Fruit fly (Drosophila melanogaster) whole organism, embryonic: ENCODE measurements around the gene CG6937.

Experiments used
- Atf6 ChIP-seq: fragments of 200-800 bp; sonication (Bioruptor generic); IDR thresholded peaks from 2 replicates; pipeline ENCODE4 v1.3.6; 2022; ENCODE audit warnings: missing biosample characterization, missing genetic modification characterization
- BtbVII ChIP-seq: fragments of 200-800 bp; sonication (Bioruptor generic); optimal IDR thresholded peaks from 3 replicates; lab custom pipeline; 2017; ENCODE audit warnings: missing biosample characterization, mild to moderate bottlenecking, missing genetic modification characterization
- Bteb2 ChIP-seq: fragments of 200-800 bp; sonication (Bioruptor generic); optimal IDR thresholded peaks from 2 replicates; lab custom pipeline; 2016; ENCODE audit warnings: missing biosample characterization, missing genetic modification characterization
- CG10654 ChIP-seq: fragments of 200-800 bp; sonication (Bioruptor generic); optimal IDR thresholded peaks from 2 replicates; lab custom pipeline; 2016; ENCODE audit warnings: missing biosample characterization, missing genetic modification characterization
- CG1233 ChIP-seq: fragments of 200-800 bp; sonication (Bioruptor generic); optimal IDR thresholded peaks from 4 replicates; lab custom pipeline; 2018; ENCODE audit warnings: missing biosample characterization, mild to moderate bottlenecking, missing genetic modification characterization
- CG12769 ChIP-seq: fragments of 200-800 bp; sonication (Bioruptor generic); optimal IDR thresholded peaks from 2 replicates; lab custom pipeline; 2019; ENCODE audit warnings: missing biosample characterization, mild to moderate bottlenecking, missing genetic modification characterization, moderate library complexity
- CG13296 ChIP-seq: fragments of 200-800 bp; sonication (Bioruptor generic); optimal IDR thresholded peaks from 3 replicates; lab custom pipeline; 2018; ENCODE audit warnings: missing biosample characterization, mild to moderate bottlenecking, missing genetic modification characterization
- CG13424 ChIP-seq: fragments of 200-800 bp; sonication (Bioruptor generic); optimal IDR thresholded peaks from 2 replicates; lab custom pipeline; 2019; ENCODE audit warnings: missing biosample characterization, mild to moderate bottlenecking, missing genetic modification characterization, moderate library complexity
- CG14014 ChIP-seq: fragments of 200-800 bp; sonication (Bioruptor generic); IDR thresholded peaks from 2 replicates; pipeline ENCODE4 v1.3.6; 2022; ENCODE audit warnings: missing biosample characterization, missing genetic modification characterization
- CG14710 ChIP-seq: fragments of 200-800 bp; sonication (Bioruptor generic); optimal IDR thresholded peaks from 3 replicates; lab custom pipeline; 2019; ENCODE audit warnings: missing biosample characterization, mild to moderate bottlenecking, missing genetic modification characterization, moderate library complexity
- CG15696 ChIP-seq: fragments of 200-800 bp; sonication (Bioruptor generic); optimal IDR thresholded peaks from 2 replicates; lab custom pipeline; 2019; ENCODE audit warnings: missing biosample characterization, mild to moderate bottlenecking, missing genetic modification characterization, moderate library complexity
- CG16779 ChIP-seq: fragments of 200-800 bp; sonication (Bioruptor generic); IDR thresholded peaks from 2 replicates; pipeline ENCODE4 v1.3.6; 2022; ENCODE audit warnings: missing biosample characterization, missing genetic modification characterization
- CG1832 ChIP-seq: fragments of 200-800 bp; sonication (Bioruptor generic); optimal IDR thresholded peaks from 2 replicates; lab custom pipeline; 2017; ENCODE audit warnings: missing biosample characterization, mild to moderate bottlenecking, missing genetic modification characterization, inconsistent platforms
- CG18476 ChIP-seq: fragments of 200-800 bp; sonication (Bioruptor generic); optimal IDR thresholded peaks from 2 replicates; lab custom pipeline; 2016; ENCODE audit warnings: missing biosample characterization, mild to moderate bottlenecking, missing genetic modification characterization
- CG18619 ChIP-seq: fragments of 200-800 bp; sonication (Bioruptor generic); optimal IDR thresholded peaks from 3 replicates; lab custom pipeline; 2017; ENCODE audit warnings: missing biosample characterization, mild to moderate bottlenecking, missing genetic modification characterization
- CG2202 ChIP-seq: fragments of 200-800 bp; sonication (Bioruptor generic); optimal IDR thresholded peaks from 2 replicates; lab custom pipeline; 2018; ENCODE audit warnings: missing biosample characterization, mild to moderate bottlenecking, missing genetic modification characterization
- CG2678 ChIP-seq: fragments of 200-800 bp; sonication (Bioruptor generic); optimal IDR thresholded peaks from 3 replicates; lab custom pipeline; 2019; ENCODE audit warnings: missing biosample characterization, mild to moderate bottlenecking, missing genetic modification characterization, moderate library complexity
- CG2712 ChIP-seq: fragments of 200-800 bp; optimal IDR thresholded peaks from 3 replicates; lab custom pipeline; 2019; ENCODE audit warnings: missing biosample characterization, mild to moderate bottlenecking, missing genetic modification characterization, moderate library complexity
- CG2889 ChIP-seq: fragments of 200-800 bp; sonication (Bioruptor generic); IDR thresholded peaks from 3 replicates; pipeline ENCODE4 v1.3.6; 2022; ENCODE audit warnings: missing biosample characterization, missing genetic modification characterization
- CG30020 ChIP-seq: fragments of 200-800 bp; optimal IDR thresholded peaks from 2 replicates; lab custom pipeline; 2019; ENCODE audit warnings: missing biosample characterization, mild to moderate bottlenecking, missing genetic modification characterization, moderate library complexity
- CG31441 ChIP-seq: fragments of 200-800 bp; sonication (Bioruptor generic); IDR thresholded peaks from 2 replicates; pipeline ENCODE4 v1.3.6; 2022; ENCODE audit warnings: missing biosample characterization, missing genetic modification characterization
- CG32772 ChIP-seq: fragments of 200-800 bp; sonication (Bioruptor generic); IDR thresholded peaks from 2 replicates; pipeline ENCODE4 v1.3.6; 2022; ENCODE audit warnings: missing biosample characterization, missing genetic modification characterization
- CG3407 ChIP-seq: fragments of 200-800 bp; sonication (Bioruptor generic); optimal IDR thresholded peaks from 2 replicates; lab custom pipeline; 2018; ENCODE audit warnings: missing biosample characterization, mild to moderate bottlenecking, missing genetic modification characterization
- CG34422 ChIP-seq: fragments of 200-800 bp; sonication (Bioruptor generic); IDR thresholded peaks from 3 replicates; pipeline ENCODE4 v1.3.6; 2022; ENCODE audit warnings: missing biosample characterization, missing genetic modification characterization
- CG6175 ChIP-seq: fragments of 200-800 bp; sonication (Bioruptor generic); IDR thresholded peaks from 3 replicates; pipeline ENCODE4 v1.3.6; 2022; ENCODE audit warnings: missing biosample characterization, missing genetic modification characterization
- CG7786 ChIP-seq: fragments of 200-800 bp; sonication (Bioruptor generic); optimal IDR thresholded peaks from 2 replicates; lab custom pipeline; 2016; ENCODE audit warnings: missing biosample characterization, missing genetic modification characterization
- CG8359 ChIP-seq: fragments of 200-800 bp; sonication (Bioruptor generic); optimal IDR thresholded peaks from 2 replicates; lab custom pipeline; 2017; ENCODE audit warnings: missing biosample characterization, mild to moderate bottlenecking, missing genetic modification characterization, borderline replicate concordance
- CG8924 ChIP-seq: fragments of 200-800 bp; optimal IDR thresholded peaks from 3 replicates; lab custom pipeline; 2019; ENCODE audit warnings: missing biosample characterization, mild to moderate bottlenecking, missing genetic modification characterization, moderate library complexity
- CG9797 ChIP-seq: fragments of 200-800 bp; sonication (Bioruptor generic); optimal IDR thresholded peaks from 3 replicates; lab custom pipeline; 2018; ENCODE audit warnings: missing biosample characterization, mild to moderate bottlenecking, missing genetic modification characterization
- Hmr ChIP-seq: fragments of 200-800 bp; sonication (Bioruptor generic); optimal IDR thresholded peaks from 3 replicates; lab custom pipeline; 2017; ENCODE audit warnings: mild to moderate bottlenecking, missing biosample characterization, missing genetic modification reagents, missing genetic modification characterization
- Kr ChIP-seq: fragments of 200-800 bp; sonication (Bioruptor generic); optimal IDR thresholded peaks from 2 replicates; lab custom pipeline; 2017; ENCODE audit warnings: missing biosample characterization, mild to moderate bottlenecking, missing genetic modification characterization
- Mad ChIP-seq: fragments of 200-800 bp; sonication (Bioruptor generic); optimal IDR thresholded peaks from 2 replicates; lab custom pipeline; 2016; ENCODE audit warnings: missing biosample characterization, missing genetic modification characterization
- NC2β ChIP-seq: fragments of 200-800 bp; sonication (Bioruptor generic); optimal IDR thresholded peaks from 2 replicates; lab custom pipeline; 2016; ENCODE audit warnings: missing biosample characterization, missing genetic modification characterization
- ab ChIP-seq: fragments of 200-800 bp; sonication (Bioruptor generic); optimal IDR thresholded peaks from 2 replicates; lab custom pipeline; 2016; ENCODE audit warnings: missing biosample characterization, missing genetic modification characterization
- aop ChIP-seq: fragments of 200-800 bp; sonication (Bioruptor generic); IDR thresholded peaks from 2 replicates; pipeline ENCODE4 v1.3.6; 2022; ENCODE audit warnings: missing biosample characterization, missing genetic modification characterization
- br ChIP-seq: fragments of >200 bp; optimal IDR thresholded peaks from 2 replicates; lab custom pipeline; 2017
- crol ChIP-seq: fragments of 200-800 bp; sonication (Bioruptor generic); IDR thresholded peaks from 2 replicates; pipeline ENCODE4 v1.3.6; 2022; ENCODE audit warnings: missing biosample characterization, missing genetic modification characterization
- exex ChIP-seq: fragments of 200-800 bp; sonication (Bioruptor generic); optimal IDR thresholded peaks from 4 replicates; lab custom pipeline; 2018; ENCODE audit warnings: missing biosample characterization, mild to moderate bottlenecking, missing genetic modification characterization, moderate library complexity
- ftz-f1 ChIP-seq: fragments of 200-800 bp; sonication (Bioruptor generic); optimal IDR thresholded peaks from 2 replicates; lab custom pipeline; 2016; ENCODE audit warnings: missing biosample characterization, missing genetic modification characterization
- h ChIP-seq: fragments of >200 bp; optimal IDR thresholded peaks from 2 replicates; lab custom pipeline; 2017
- ham ChIP-seq: fragments of 200-800 bp; sonication (Bioruptor generic); IDR thresholded peaks from 2 replicates; pipeline ENCODE4 v1.3.6; 2022; ENCODE audit warnings: missing biosample characterization, missing genetic modification characterization
- hbn ChIP-seq: fragments of 200-800 bp; sonication (Bioruptor generic); IDR thresholded peaks from 2 replicates; pipeline ENCODE4 v1.3.6; 2022; ENCODE audit warnings: missing biosample characterization, missing genetic modification characterization; ENCODE audit not compliant: partially characterized antibody
- hkb ChIP-seq, 2 experiments: fragments of 200-800 bp in 1 of 2; fragments of >200 bp in 1 of 2; sonication (Bioruptor generic) in 1 of 2; IDR thresholded peaks in 1 of 2; optimal IDR thresholded peaks in 1 of 2; 2 replicates each; pipeline versions ENCODE4 v1.3.6 to Lab custom; 2017 to 2022; ENCODE audit warnings: missing biosample characterization in 1 of 2, missing genetic modification characterization in 1 of 2
- kah ChIP-seq: fragments of 200-800 bp; sonication (Bioruptor generic); optimal IDR thresholded peaks from 2 replicates; lab custom pipeline; 2018; ENCODE audit warnings: missing biosample characterization, mild to moderate bottlenecking, missing genetic modification characterization
- maf-S ChIP-seq: fragments of 200-800 bp; sonication (Bioruptor generic); optimal IDR thresholded peaks from 2 replicates; lab custom pipeline; 2016; ENCODE audit warnings: missing biosample characterization, missing genetic modification characterization
- onecut ChIP-seq: fragments of 200-800 bp; sonication (Bioruptor generic); IDR thresholded peaks from 2 replicates; pipeline ENCODE4 v1.3.6; 2022; ENCODE audit warnings: missing biosample characterization, missing genetic modification characterization
- psq ChIP-seq: fragments of 200-800 bp; sonication (Bioruptor generic); optimal IDR thresholded peaks from 2 replicates; lab custom pipeline; 2017; ENCODE audit warnings: missing biosample characterization, missing genetic modification characterization
- repo ChIP-seq: fragments of 200-800 bp; sonication (Bioruptor generic); optimal IDR thresholded peaks from 2 replicates; lab custom pipeline; 2016; ENCODE audit warnings: missing biosample characterization, missing genetic modification characterization
- scrt ChIP-seq: fragments of 200-800 bp; sonication (Bioruptor generic); optimal IDR thresholded peaks from 2 replicates; lab custom pipeline; 2018; ENCODE audit warnings: missing biosample characterization, mild to moderate bottlenecking, missing genetic modification characterization, moderate library complexity
- sens ChIP-seq: fragments of 200-800 bp; sonication (Bioruptor generic); peaks from one replicate; lab custom pipeline; 2016; ENCODE audit warnings: missing biosample characterization, missing genetic modification characterization
- zfh2 ChIP-seq: fragments of 200-800 bp; sonication (Bioruptor generic); optimal IDR thresholded peaks from 2 replicates; lab custom pipeline; 2016; ENCODE audit warnings: missing biosample characterization, missing genetic modification characterization

Gene CG6937

DNA sequence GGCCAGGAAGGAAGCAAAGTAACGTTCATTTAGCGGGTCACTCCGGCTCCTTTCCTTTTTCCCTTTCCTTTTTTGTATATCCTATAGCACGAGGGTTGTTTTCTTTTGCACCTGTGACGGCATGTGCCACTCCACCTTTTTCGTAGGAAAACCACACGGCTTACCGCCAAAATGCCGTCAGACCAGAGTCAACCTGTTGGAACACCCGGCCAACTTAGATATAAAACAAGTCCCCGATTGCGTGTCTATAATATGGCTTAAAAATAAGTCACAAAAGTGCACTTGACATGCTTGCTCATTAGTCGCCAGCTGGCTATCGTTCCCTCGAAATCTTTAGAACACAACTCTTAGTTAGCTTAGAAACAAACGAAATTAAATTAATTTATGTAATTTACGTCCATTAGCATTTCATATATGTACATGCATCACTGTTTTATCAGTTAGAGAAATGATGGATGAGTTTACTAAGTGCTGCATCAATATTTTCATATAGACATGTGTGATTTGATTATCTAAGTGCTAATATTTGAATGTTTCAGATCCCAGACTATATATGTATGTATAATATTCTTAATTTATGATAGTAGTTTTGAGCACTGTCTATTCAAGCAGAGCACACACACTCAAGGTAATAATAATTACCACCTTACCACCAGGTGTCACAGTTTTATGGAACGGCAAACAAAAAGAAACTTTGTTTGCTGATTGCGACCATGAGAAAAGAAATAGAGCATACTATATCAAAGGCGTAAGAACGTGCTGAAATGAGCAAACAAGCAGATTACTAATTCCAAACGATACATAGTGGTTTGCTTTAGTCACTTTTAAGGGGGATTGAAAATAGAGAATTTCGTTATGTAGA lies 50.2 kb downstream of the CG6937 start (continued):
- no peak for TF ChIP-seq crol (GFP tag; lab: Robert Waterston, UW)
- no peak for TF ChIP-seq CG18619
- no peak for TF ChIP-seq CG12769 (tag; lab: Kevin White, UChicago)
- peak; percentile 14 for TF ChIP-seq CG2712
- no peak for TF ChIP-seq CG2889 (GFP tag; lab: Robert Waterston, UW)
- peak; percentile 46 for TF ChIP-seq CG13296
- no peak for TF ChIP-seq onecut (GFP tag; lab: Robert Waterston, UW)
- TF ChIP-seq Hmr, result peak; percentile 13
- no peak for TF ChIP-seq CG13424 (tag; lab: Kevin White, UChicago)
- no peak for TF ChIP-seq ham (GFP tag; lab: Robert Waterston, UW)
- TF ChIP-seq scrt, result no peak
- peak; percentile 50 for TF ChIP-seq CG2678
- TF ChIP-seq CG6175, result no peak
- TF ChIP-seq Kr, result no peak
- peak; percentile 64 for TF ChIP-seq sens
- TF ChIP-seq ab (GFP tag; lab: Kevin White, UChicago), result no peak
- TF ChIP-seq NC2β (GFP tag; lab: Kevin White, UChicago), result no peak
- no peak for TF ChIP-seq CG14014 (GFP tag; lab: Robert Waterston, UW)
- TF ChIP-seq CG14710, result peak; percentile 43
- TF ChIP-seq Atf6, result no peak
- TF ChIP-seq CG15696 (tag; lab: Kevin White, UChicago), result peak; percentile 79
- TF ChIP-seq CG30020 (tag; lab: Kevin White, UChicago), result no peak
- no peak for TF ChIP-seq CG32772 (GFP tag; lab: Robert Waterston, UW)
- TF ChIP-seq kah, result no peak
- no peak for TF ChIP-seq CG8359 (GFP tag; lab: Kevin White, UChicago)
- no peak for TF ChIP-seq CG9797
- no peak for TF ChIP-seq CG7786 (GFP tag; lab: Kevin White, UChicago)
- peak; percentile 23 for TF ChIP-seq CG8924
- TF ChIP-seq hbn, result no peak
- peak; percentile 48 for TF ChIP-seq CG31441 (GFP tag; lab: Robert Waterston, UW)
- TF ChIP-seq Mad (GFP tag; lab: Kevin White, UChicago), result no peak
- no peak for TF ChIP-seq h (lab: Kevin White, UChicago)
- no peak for TF ChIP-seq CG1832 (GFP tag; lab: Kevin White, UChicago)
- TF ChIP-seq CG16779 (GFP tag; lab: Robert Waterston, UW), result no peak
- no peak for TF ChIP-seq psq (GFP tag; lab: Kevin White, UChicago)
- no peak for TF ChIP-seq repo
- no peak for TF ChIP-seq BtbVII (GFP tag; lab: Kevin White, UChicago)
- TF ChIP-seq hkb (optimal IDR thresholded peaks at IDR 0.05; lab: Kevin White, UChicago), result no peak
- no peak for TF ChIP-seq hkb (GFP tag; IDR thresholded peaks at IDR 0.05; lab: Robert Waterston, UW)
- no peak for TF ChIP-seq Bteb2 (GFP tag; lab: Kevin White, UChicago)
- TF ChIP-seq CG18476 (GFP tag; lab: Kevin White, UChicago), result no peak
- TF ChIP-seq CG3407 (GFP tag; lab: Kevin White, UChicago), result no peak
- no peak for TF ChIP-seq aop (GFP tag; lab: Robert Waterston, UW)
- TF ChIP-seq br (lab: Kevin White, UChicago), result no peak
- no peak for TF ChIP-seq maf-S
- TF ChIP-seq zfh2 (GFP tag; lab: Kevin White, UChicago), result no peak
- TF ChIP-seq CG1233 (GFP tag; lab: Kevin White, UChicago), result peak; percentile 23
- TF ChIP-seq CG2202 (tag; lab: Kevin White, UChicago), result no peak
- TF ChIP-seq CG10654, result no peak
- TF ChIP-seq CG34422 (GFP tag; lab: Robert Waterston, UW), result no peak
- peak; percentile 18 for TF ChIP-seq exex (tag; lab: Kevin White, UChicago)
- no peak for TF ChIP-seq ftz-f1 (GFP tag; lab: Kevin White, UChicago)
